Fruit fly (Drosophila melanogaster) whole organism, pupa: ENCODE measurements around the gene Usp47.

ENCODE experiments used
- CG10348 ChIP-seq: fragments of 200-800 bp; sonication (Bioruptor generic); IDR thresholded peaks from 2 replicates; pipeline ENCODE4 v1.3.6; 2022; ENCODE audit warnings: missing biosample characterization, missing genetic modification characterization
- CG12605 ChIP-seq: fragments of 200-800 bp; sonication (Bioruptor generic); IDR thresholded peaks from 2 replicates; pipeline ENCODE4 v1.3.6; 2022; ENCODE audit warnings: missing biosample characterization, missing genetic modification characterization
- CG13204 ChIP-seq: fragments of 200-800 bp; sonication (Bioruptor generic); optimal IDR thresholded peaks from 2 replicates; lab custom pipeline; 2018; ENCODE audit warnings: missing biosample characterization, mild to moderate bottlenecking, missing genetic modification characterization, moderate library complexity
- CG14655 ChIP-seq: fragments of 200-800 bp; sonication (Bioruptor generic); optimal IDR thresholded peaks from 3 replicates; lab custom pipeline; 2017; ENCODE audit warnings: mild to moderate bottlenecking, missing biosample characterization, missing genetic modification reagents, missing genetic modification characterization
- CG15710 ChIP-seq: fragments of 200-800 bp; sonication (Bioruptor generic); optimal IDR thresholded peaks from 2 replicates; lab custom pipeline; 2018; ENCODE audit warnings: missing biosample characterization, mild to moderate bottlenecking, missing genetic modification characterization, moderate library complexity
- CG17806 ChIP-seq: fragments of 200-800 bp; sonication (Bioruptor generic); optimal IDR thresholded peaks from 2 replicates; lab custom pipeline; 2018; ENCODE audit warnings: missing biosample characterization, mild to moderate bottlenecking, missing genetic modification characterization, moderate library complexity
- CG32121 ChIP-seq: fragments of 200-800 bp; sonication (Bioruptor generic); IDR thresholded peaks from 2 replicates; pipeline ENCODE4 v1.3.6; 2022; ENCODE audit warnings: missing biosample characterization, missing genetic modification characterization
- CG34367 ChIP-seq: fragments of 200-800 bp; sonication (Bioruptor generic); optimal IDR thresholded peaks from 2 replicates; lab custom pipeline; 2018; ENCODE audit warnings: missing biosample characterization, mild to moderate bottlenecking, missing genetic modification characterization
- CG4496 ChIP-seq: fragments of 200-800 bp; sonication (Bioruptor generic); IDR thresholded peaks from 3 replicates; pipeline ENCODE4 v1.3.6; 2022; ENCODE audit warnings: missing biosample characterization, missing genetic modification characterization
- CG8159 ChIP-seq: fragments of 200-800 bp; sonication (Bioruptor generic); optimal IDR thresholded peaks from 3 replicates; lab custom pipeline; 2018; ENCODE audit warnings: missing biosample characterization, mild to moderate bottlenecking, missing genetic modification characterization, moderate library complexity
- CG8301 ChIP-seq: fragments of 200-800 bp; sonication (Bioruptor generic); optimal IDR thresholded peaks from 2 replicates; lab custom pipeline; 2018; ENCODE audit warnings: missing biosample characterization, mild to moderate bottlenecking, missing genetic modification characterization
- CG9948 ChIP-seq: fragments of 200-800 bp; sonication (Bioruptor generic); optimal IDR thresholded peaks from 2 replicates; lab custom pipeline; 2018; ENCODE audit warnings: missing biosample characterization, mild to moderate bottlenecking, missing genetic modification characterization, moderate library complexity
- D1 ChIP-seq: fragments of 200-800 bp; sonication (Bioruptor generic); optimal IDR thresholded peaks from 2 replicates; lab custom pipeline; 2018; ENCODE audit warnings: missing biosample characterization, mild to moderate bottlenecking, missing genetic modification characterization, moderate library complexity
- EcR ChIP-seq: fragments of 200-800 bp; sonication (Bioruptor generic); optimal IDR thresholded peaks from 3 replicates; lab custom pipeline; 2019; ENCODE audit warnings: missing biosample characterization, missing genetic modification characterization, mild to moderate bottlenecking, moderate library complexity, missing genetic modification reagents
- Ets98B ChIP-seq: fragments of 200-800 bp; sonication (Bioruptor generic); IDR thresholded peaks from 2 replicates; pipeline ENCODE4 v1.3.6; 2022; ENCODE audit warnings: missing biosample characterization, missing genetic modification characterization
- Pif1A ChIP-seq: fragments of 200-800 bp; sonication (Bioruptor generic); optimal IDR thresholded peaks from 3 replicates; lab custom pipeline; 2016; ENCODE audit warnings: missing biosample characterization, missing genetic modification characterization
- Pif1B ChIP-seq: fragments of 200-800 bp; sonication (Bioruptor generic); optimal IDR thresholded peaks from 3 replicates; lab custom pipeline; 2016; ENCODE audit warnings: missing biosample characterization, missing genetic modification characterization
- Snoo ChIP-seq: fragments of 200-800 bp; sonication (Bioruptor generic); optimal IDR thresholded peaks from 3 replicates; lab custom pipeline; 2017; ENCODE audit warnings: missing biosample characterization, mild to moderate bottlenecking, missing genetic modification characterization, inconsistent platforms
- fd96Ca ChIP-seq: fragments of 200-800 bp; sonication (Bioruptor generic); IDR thresholded peaks from 3 replicates; pipeline ENCODE4 v1.3.6; 2022; ENCODE audit warnings: missing biosample characterization, missing genetic modification characterization
- gl ChIP-seq: fragments of 200-800 bp; sonication (Bioruptor generic); optimal IDR thresholded peaks from 2 replicates; lab custom pipeline; 2018; ENCODE audit warnings: missing biosample characterization, mild to moderate bottlenecking, missing genetic modification characterization
- rn ChIP-seq: fragments of 200-800 bp; sonication (Bioruptor generic); IDR thresholded peaks from 2 replicates; pipeline ENCODE4 v1.3.6; 2022; ENCODE audit warnings: missing biosample characterization, missing genetic modification characterization

Gene Usp47

DNA sequence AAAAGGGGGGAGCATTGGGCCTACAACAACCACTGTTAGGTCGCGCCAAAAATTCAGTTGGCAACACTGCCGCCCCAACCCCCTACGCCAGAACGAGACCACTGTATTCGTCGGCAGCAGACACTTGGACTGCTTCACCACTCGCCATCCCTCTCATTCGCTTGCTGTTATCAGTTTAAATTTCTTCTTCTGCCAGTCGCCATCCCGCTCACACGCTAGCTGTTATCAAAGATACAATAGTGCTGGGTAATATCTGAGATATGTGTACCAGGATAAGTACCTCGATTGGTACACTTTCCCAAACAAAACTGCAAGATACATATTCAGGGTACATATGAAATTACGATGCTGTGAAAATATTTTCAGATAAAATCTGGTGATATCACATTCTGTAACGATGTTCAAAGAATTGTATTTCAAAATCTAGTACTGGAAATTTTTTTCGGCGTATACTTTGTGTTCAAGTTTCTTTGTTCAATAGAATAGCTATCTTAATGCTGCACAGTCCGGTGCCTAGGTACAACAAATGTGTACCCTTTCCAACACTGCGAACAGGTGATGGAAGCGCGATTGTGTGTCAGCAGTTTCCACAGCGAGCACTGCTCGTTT, 18.1 kb downstream of the Usp47 start:
- TF ChIP-seq CG10348 (GFP tag; lab: Robert Waterston, UW): no peak
- peak; percentile 79 for TF ChIP-seq CG9948
- TF ChIP-seq Pif1A (GFP tag; lab: Kevin White, UChicago): no peak
- TF ChIP-seq gl: peak; percentile 28
- peak; percentile 85 for TF ChIP-seq CG8159 (tag; lab: Kevin White, UChicago)
- peak; percentile 58; the same call in 1 of the 3 replicates for TF ChIP-seq fd96Ca
- peak; percentile 77 for TF ChIP-seq CG34367 (tag; lab: Kevin White, UChicago)
- peak; percentile 87 for TF ChIP-seq CG8301 (tag; lab: Kevin White, UChicago)
- TF ChIP-seq rn: no peak
- TF ChIP-seq CG15710 (tag; lab: Kevin White, UChicago): peak; percentile 80
- TF ChIP-seq CG4496 (GFP tag; lab: Robert Waterston, UW): peak; percentile 82
- TF ChIP-seq D1 (tag; lab: Kevin White, UChicago): no peak
- no peak for TF ChIP-seq EcR (GFP tag; lab: Kevin White, UChicago)
- peak; percentile 84 for TF ChIP-seq CG17806 (tag; lab: Kevin White, UChicago)
- peak; percentile 34; the same call in 1 of the 2 replicates for TF ChIP-seq CG12605 (GFP tag; lab: Robert Waterston, UW)
- TF ChIP-seq CG32121: peak; percentile 65
- TF ChIP-seq CG14655 (GFP tag; lab: Kevin White, UChicago): no peak
- peak; percentile 24 for TF ChIP-seq CG13204 (GFP tag; lab: Kevin White, UChicago)
- TF ChIP-seq Ets98B: peak; percentile 58
- TF ChIP-seq Pif1B (GFP tag; lab: Kevin White, UChicago): no peak
- TF ChIP-seq Snoo: peak; percentile 78

DNA sequence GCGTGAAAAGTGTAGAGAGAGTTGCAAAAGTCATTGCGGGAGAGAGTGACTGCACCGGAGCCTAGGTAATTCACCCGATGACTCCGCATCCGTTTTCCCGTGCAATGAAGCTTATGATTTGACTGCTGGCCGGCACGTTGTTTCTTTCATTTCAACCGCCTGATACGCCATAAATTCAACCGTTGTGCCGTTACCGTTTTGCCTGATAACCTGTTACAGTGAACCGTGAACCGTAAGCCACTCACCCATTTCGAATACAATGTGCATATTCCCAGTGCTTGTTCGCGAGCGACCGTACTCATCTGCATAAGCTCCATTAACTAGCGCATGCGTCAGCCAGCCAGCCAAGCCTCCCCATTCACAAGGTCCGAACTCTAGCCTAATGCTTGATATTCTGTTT, 22.0 kb downstream of the Usp47 start:
- TF ChIP-seq CG12605 (GFP tag; lab: Robert Waterston, UW): no peak
- peak; percentile 22 for TF ChIP-seq EcR (GFP tag; lab: Kevin White, UChicago)
- TF ChIP-seq CG9948: no peak
- no peak for TF ChIP-seq CG17806 (tag; lab: Kevin White, UChicago)
- TF ChIP-seq CG13204 (GFP tag; lab: Kevin White, UChicago): no peak
- 0 out of 3 replicates have a peak, but pooled peaks have one; percentile 9 for TF ChIP-seq CG4496 (GFP tag; lab: Robert Waterston, UW)
- no peak for TF ChIP-seq CG8301 (tag; lab: Kevin White, UChicago)
- TF ChIP-seq Snoo: no peak
- no peak for TF ChIP-seq Pif1A (GFP tag; lab: Kevin White, UChicago)
- no peak for TF ChIP-seq CG15710 (tag; lab: Kevin White, UChicago)
- no peak for TF ChIP-seq CG34367 (tag; lab: Kevin White, UChicago)

DNA sequence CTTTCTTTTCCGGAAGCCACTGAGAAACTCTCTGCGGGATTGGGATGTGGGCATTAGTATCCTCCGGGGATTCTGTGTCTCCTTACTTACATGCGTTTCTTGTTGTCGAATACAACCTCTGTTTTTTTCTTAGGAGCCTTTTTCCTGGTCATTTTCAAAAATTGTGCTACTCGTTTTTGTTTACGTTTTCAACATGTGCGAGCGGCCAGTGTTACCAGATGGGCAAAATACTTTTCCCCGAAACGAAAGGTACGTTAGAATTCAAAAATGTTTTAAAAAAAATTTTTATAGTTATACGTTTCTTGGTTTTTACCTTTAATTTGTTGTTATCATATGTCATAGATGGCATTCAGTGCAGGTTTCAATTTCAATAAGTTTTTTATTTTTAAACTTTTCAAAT, 24.3 kb downstream of the Usp47 start, which contains the start of gene vito:
Gene vito (minus strand): TSS at position 220 of the 400 bp plus-strand sequence.
- TF ChIP-seq Pif1A (GFP tag; lab: Kevin White, UChicago) (no peak), CG14655 (GFP tag; lab: Kevin White, UChicago) (no peak), CG32121 (no peak)

DNA sequence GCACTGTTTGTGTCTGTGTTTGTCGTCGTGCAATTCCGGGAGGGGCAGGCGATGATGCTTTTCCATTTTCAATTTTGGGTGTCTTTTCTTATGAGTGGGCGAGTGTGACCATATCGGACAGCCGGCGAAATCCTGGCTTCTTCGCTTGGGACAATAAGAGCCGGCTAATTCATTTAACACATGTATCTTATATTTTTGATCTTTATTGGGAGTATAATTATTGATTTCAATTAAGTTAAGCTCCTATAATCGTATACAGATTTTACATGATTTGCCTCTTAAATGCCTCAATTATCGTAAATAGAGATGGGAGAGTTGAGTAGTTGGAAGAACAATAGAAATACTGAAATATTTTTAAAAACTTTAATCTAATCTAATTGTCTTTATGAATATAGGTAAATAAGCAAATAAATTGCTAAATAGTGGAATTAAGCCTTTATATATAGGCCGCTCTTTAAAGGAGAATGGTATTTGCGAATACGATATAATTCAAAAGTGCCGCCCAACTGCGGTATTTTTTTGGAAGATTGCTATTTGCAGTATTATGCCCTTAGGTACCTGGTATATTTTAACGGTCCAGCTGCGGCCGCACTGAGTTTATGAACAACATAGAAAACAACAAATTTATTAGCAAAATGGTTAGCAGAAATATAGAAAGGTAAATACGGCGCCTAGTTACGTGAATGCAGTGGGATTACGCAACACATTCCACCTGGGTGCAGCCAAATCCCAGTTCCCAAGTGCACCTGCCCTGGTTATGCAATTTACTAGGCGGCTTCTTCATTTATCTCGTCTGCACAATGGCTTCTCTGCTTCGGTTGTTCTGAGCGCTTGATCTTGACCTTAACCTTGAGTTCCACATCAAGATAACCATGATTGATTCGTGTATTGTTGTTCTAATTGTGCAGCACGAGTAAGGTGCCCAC, 27.0 kb downstream of the Usp47 start, which contains the start of the genes Myt1, PGRP-LD and Pmi:
Gene Myt1 (minus strand): TSS at position 116 of the 926 bp plus-strand sequence.
Gene PGRP-LD (plus strand): TSS at position 576 of the 926 bp plus-strand sequence.
Gene Pmi (plus strand): TSS at position 576 of the 926 bp plus-strand sequence.
- TF ChIP-seq CG14655 (GFP tag; lab: Kevin White, UChicago) (no peak), CG8159 (tag; lab: Kevin White, UChicago) (no peak), CG13204 (GFP tag; lab: Kevin White, UChicago) (no peak), CG4496 (GFP tag; lab: Robert Waterston, UW) (no peak), Snoo (no peak), D1 (tag; lab: Kevin White, UChicago) (no peak), gl (no peak), CG34367 (tag; lab: Kevin White, UChicago) (no peak), CG8301 (tag; lab: Kevin White, UChicago) (no peak), Pif1A (GFP tag; lab: Kevin White, UChicago) (no peak), rn (no peak), Pif1B (GFP tag; lab: Kevin White, UChicago) (no peak), CG9948 (no peak), CG10348 (GFP tag; lab: Robert Waterston, UW) (no peak), fd96Ca (no peak), EcR (GFP tag; lab: Kevin White, UChicago) (no peak), Ets98B (no peak), CG12605 (GFP tag; lab: Robert Waterston, UW) (no peak)
- TF ChIP-seq, all 21 proteins: peak for 0

DNA sequence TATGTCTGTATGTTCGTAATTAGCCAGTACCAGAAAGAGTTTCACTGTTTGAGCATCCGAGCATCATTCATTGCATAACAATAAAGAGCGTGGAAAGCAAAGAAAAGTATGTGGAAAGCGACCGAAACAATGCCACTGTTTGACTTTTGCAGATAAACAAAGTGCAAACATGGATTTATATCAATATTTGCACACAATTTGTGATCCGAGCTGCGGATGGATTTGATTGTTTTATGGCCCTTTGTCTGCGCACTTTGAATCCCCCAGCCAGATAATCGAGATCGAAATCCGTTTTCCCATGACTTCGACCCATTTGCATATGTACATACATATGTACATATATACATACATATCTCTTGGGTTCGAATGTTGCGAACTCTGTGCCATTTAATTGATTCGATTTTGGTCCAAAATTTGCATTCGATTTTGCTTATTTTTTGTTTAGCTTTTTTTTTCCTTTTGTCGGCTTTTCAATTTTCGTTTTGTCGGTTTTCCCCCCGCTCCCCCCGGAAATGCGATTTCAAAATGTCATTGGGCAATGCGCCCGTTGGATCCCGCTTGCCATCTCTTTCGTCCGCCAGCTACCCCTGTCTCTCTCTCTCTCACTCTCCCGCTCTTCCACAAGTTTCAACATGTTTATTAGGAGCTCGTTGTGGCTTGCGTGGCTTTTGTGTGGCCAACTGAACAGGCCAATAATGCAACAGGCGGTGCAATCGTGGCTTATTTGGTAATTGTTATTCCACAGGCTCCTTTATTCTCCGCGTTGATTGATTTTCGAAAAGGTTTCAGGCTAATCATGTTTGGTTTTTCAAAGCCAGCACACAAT, 32.7 kb downstream of the Usp47 start:
- TF ChIP-seq Snoo (no peak), Pif1A (GFP tag; lab: Kevin White, UChicago) (no peak), CG14655 (GFP tag; lab: Kevin White, UChicago) (no peak), CG13204 (GFP tag; lab: Kevin White, UChicago) (no peak), Pif1B (GFP tag; lab: Kevin White, UChicago) (no peak), EcR (GFP tag; lab: Kevin White, UChicago) (no peak), CG17806 (tag; lab: Kevin White, UChicago) (no peak), CG8301 (tag; lab: Kevin White, UChicago) (no peak), CG12605 (GFP tag; lab: Robert Waterston, UW) (0 out of 2 replicates have a peak, but pooled peaks have one; percentile 30), CG9948 (no peak), CG32121 (0 out of 2 replicates have a peak, but pooled peaks have one; percentile 9), CG10348 (GFP tag; lab: Robert Waterston, UW) (no peak), rn (no peak), CG4496 (GFP tag; lab: Robert Waterston, UW) (peak; percentile 43; the same call in 1 of the 3 replicates), CG34367 (tag; lab: Kevin White, UChicago) (no peak), fd96Ca (no peak), D1 (tag; lab: Kevin White, UChicago) (no peak), gl (no peak), CG15710 (tag; lab: Kevin White, UChicago) (no peak), CG8159 (tag; lab: Kevin White, UChicago) (no peak)
